Fruit fly (Drosophila melanogaster): ENCODE results near the gene croc.
"Not testable (repeated sequence)": the region's sequence is repeated elsewhere in the genome, so short reads cannot be mapped to it uniquely, and the experiment has no call there.

DNA sequence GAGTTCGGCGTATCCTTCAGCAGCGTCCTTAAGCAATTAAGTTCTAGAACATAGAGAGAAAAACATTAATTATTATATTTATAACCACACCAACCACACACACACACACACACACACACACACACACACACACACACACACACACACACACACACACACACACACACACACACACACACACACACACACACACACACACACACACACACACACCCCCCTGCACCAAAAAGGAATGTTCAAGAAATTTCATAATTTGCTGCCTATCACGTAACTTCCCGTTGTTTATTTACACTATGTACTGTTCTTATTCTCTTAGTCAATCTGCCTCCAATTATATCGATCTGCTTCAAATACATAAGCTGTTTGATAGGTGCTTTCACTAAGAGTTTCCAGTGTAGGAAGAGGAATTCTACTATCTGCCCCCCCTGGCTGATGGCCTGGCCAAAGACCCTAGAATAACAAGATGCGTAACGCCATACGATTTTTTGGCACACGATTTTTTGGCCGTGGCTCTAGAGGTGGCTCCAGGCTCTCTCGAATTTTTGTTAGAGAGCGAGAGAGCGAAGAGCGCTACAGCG lies 22.3 kb upstream of the croc start:
- TF ChIP-seq CG3919 (GFP tag; optimal IDR thresholded peaks at IDR 0.05); CG16779 (tag; optimal IDR thresholded peaks at IDR 0.05); Eip93F (GFP tag; optimal IDR thresholded peaks at IDR 0.05); Met (GFP tag; optimal IDR thresholded peaks at IDR 0.05); Lpt (GFP tag; optimal IDR thresholded peaks at IDR 0.05); CG6276 (GFP tag; optimal IDR thresholded peaks at IDR 0.05); dac (GFP tag; optimal IDR thresholded peaks at IDR 0.05); Hr39 (GFP tag; optimal IDR thresholded peaks at IDR 0.05); dsx (GFP tag; optimal IDR thresholded peaks at IDR 0.05; ENCODE audit: poor library complexity, severe bottlenecking); CG6854 (GFP tag; optimal IDR thresholded peaks at IDR 0.05); achi (GFP tag; optimal IDR thresholded peaks at IDR 0.05); Gug (GFP tag; IDR thresholded peaks at IDR 0.05); fkh (GFP tag; optimal IDR thresholded peaks at IDR 0.05): not testable (repeated sequence)

Data from whole organism, prepupa.